Fruit fly (Drosophila melanogaster) whole organism, pupa: ENCODE results near the gene Rpt2.

ENCODE experiments used
- CG10348 ChIP-seq: fragments of 200-800 bp; sonication (Bioruptor generic); IDR thresholded peaks from 2 replicates; pipeline ENCODE4 v1.3.6; 2022; ENCODE audit warnings: missing biosample characterization, missing genetic modification characterization
- CG12605 ChIP-seq: fragments of 200-800 bp; sonication (Bioruptor generic); IDR thresholded peaks from 2 replicates; pipeline ENCODE4 v1.3.6; 2022; ENCODE audit warnings: missing biosample characterization, missing genetic modification characterization
- CG13204 ChIP-seq: fragments of 200-800 bp; sonication (Bioruptor generic); optimal IDR thresholded peaks from 2 replicates; lab custom pipeline; 2018; ENCODE audit warnings: missing biosample characterization, mild to moderate bottlenecking, missing genetic modification characterization, moderate library complexity
- CG14655 ChIP-seq: fragments of 200-800 bp; sonication (Bioruptor generic); optimal IDR thresholded peaks from 3 replicates; lab custom pipeline; 2017; ENCODE audit warnings: mild to moderate bottlenecking, missing biosample characterization, missing genetic modification reagents, missing genetic modification characterization
- CG15710 ChIP-seq: fragments of 200-800 bp; sonication (Bioruptor generic); optimal IDR thresholded peaks from 2 replicates; lab custom pipeline; 2018; ENCODE audit warnings: missing biosample characterization, mild to moderate bottlenecking, missing genetic modification characterization, moderate library complexity
- CG17806 ChIP-seq: fragments of 200-800 bp; sonication (Bioruptor generic); optimal IDR thresholded peaks from 2 replicates; lab custom pipeline; 2018; ENCODE audit warnings: missing biosample characterization, mild to moderate bottlenecking, missing genetic modification characterization, moderate library complexity
- CG32121 ChIP-seq: fragments of 200-800 bp; sonication (Bioruptor generic); IDR thresholded peaks from 2 replicates; pipeline ENCODE4 v1.3.6; 2022; ENCODE audit warnings: missing biosample characterization, missing genetic modification characterization
- CG34367 ChIP-seq: fragments of 200-800 bp; sonication (Bioruptor generic); optimal IDR thresholded peaks from 2 replicates; lab custom pipeline; 2018; ENCODE audit warnings: missing biosample characterization, mild to moderate bottlenecking, missing genetic modification characterization
- CG4496 ChIP-seq: fragments of 200-800 bp; sonication (Bioruptor generic); IDR thresholded peaks from 3 replicates; pipeline ENCODE4 v1.3.6; 2022; ENCODE audit warnings: missing biosample characterization, missing genetic modification characterization
- CG8159 ChIP-seq: fragments of 200-800 bp; sonication (Bioruptor generic); optimal IDR thresholded peaks from 3 replicates; lab custom pipeline; 2018; ENCODE audit warnings: missing biosample characterization, mild to moderate bottlenecking, missing genetic modification characterization, moderate library complexity
- CG8301 ChIP-seq: fragments of 200-800 bp; sonication (Bioruptor generic); optimal IDR thresholded peaks from 2 replicates; lab custom pipeline; 2018; ENCODE audit warnings: missing biosample characterization, mild to moderate bottlenecking, missing genetic modification characterization
- CG9948 ChIP-seq: fragments of 200-800 bp; sonication (Bioruptor generic); optimal IDR thresholded peaks from 2 replicates; lab custom pipeline; 2018; ENCODE audit warnings: missing biosample characterization, mild to moderate bottlenecking, missing genetic modification characterization, moderate library complexity
- D1 ChIP-seq: fragments of 200-800 bp; sonication (Bioruptor generic); optimal IDR thresholded peaks from 2 replicates; lab custom pipeline; 2018; ENCODE audit warnings: missing biosample characterization, mild to moderate bottlenecking, missing genetic modification characterization, moderate library complexity
- EcR ChIP-seq: fragments of 200-800 bp; sonication (Bioruptor generic); optimal IDR thresholded peaks from 3 replicates; lab custom pipeline; 2019; ENCODE audit warnings: missing biosample characterization, missing genetic modification characterization, mild to moderate bottlenecking, moderate library complexity, missing genetic modification reagents
- Ets98B ChIP-seq: fragments of 200-800 bp; sonication (Bioruptor generic); IDR thresholded peaks from 2 replicates; pipeline ENCODE4 v1.3.6; 2022; ENCODE audit warnings: missing biosample characterization, missing genetic modification characterization
- Pif1A ChIP-seq: fragments of 200-800 bp; sonication (Bioruptor generic); optimal IDR thresholded peaks from 3 replicates; lab custom pipeline; 2016; ENCODE audit warnings: missing biosample characterization, missing genetic modification characterization
- Pif1B ChIP-seq: fragments of 200-800 bp; sonication (Bioruptor generic); optimal IDR thresholded peaks from 3 replicates; lab custom pipeline; 2016; ENCODE audit warnings: missing biosample characterization, missing genetic modification characterization
- Snoo ChIP-seq: fragments of 200-800 bp; sonication (Bioruptor generic); optimal IDR thresholded peaks from 3 replicates; lab custom pipeline; 2017; ENCODE audit warnings: missing biosample characterization, mild to moderate bottlenecking, missing genetic modification characterization, inconsistent platforms
- fd96Ca ChIP-seq: fragments of 200-800 bp; sonication (Bioruptor generic); IDR thresholded peaks from 3 replicates; pipeline ENCODE4 v1.3.6; 2022; ENCODE audit warnings: missing biosample characterization, missing genetic modification characterization
- gl ChIP-seq: fragments of 200-800 bp; sonication (Bioruptor generic); optimal IDR thresholded peaks from 2 replicates; lab custom pipeline; 2018; ENCODE audit warnings: missing biosample characterization, mild to moderate bottlenecking, missing genetic modification characterization
- rn ChIP-seq: fragments of 200-800 bp; sonication (Bioruptor generic); IDR thresholded peaks from 2 replicates; pipeline ENCODE4 v1.3.6; 2022; ENCODE audit warnings: missing biosample characterization, missing genetic modification characterization

Gene Rpt2

DNA sequence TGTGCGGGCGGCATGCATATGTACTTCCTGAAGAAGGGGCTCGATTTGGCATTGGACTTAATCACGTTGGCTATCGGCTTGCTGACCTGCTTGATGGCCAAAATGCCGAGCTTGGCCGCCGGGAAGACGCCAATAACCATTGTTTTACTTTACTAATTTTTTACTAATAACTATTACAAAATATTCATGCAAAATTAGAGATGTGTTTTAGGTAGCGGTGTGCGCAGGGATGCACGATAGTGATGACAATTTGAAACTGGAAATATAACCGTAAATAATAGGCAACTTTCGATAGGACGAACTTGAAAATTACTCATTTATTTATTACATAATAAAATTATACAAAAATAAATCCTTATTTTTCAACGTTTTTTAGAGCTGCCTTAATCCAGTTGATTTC, 3.9 kb downstream of the Rpt2 start, which contains the start of gene CG13601:
Gene CG13601 (minus strand): TSS at position 206 of the 400 bp plus-strand sequence.
- TF ChIP-seq CG4496 (GFP tag; lab: Robert Waterston, UW) (0 out of 3 replicates have a peak, but pooled peaks have one; percentile 24), CG12605 (GFP tag; lab: Robert Waterston, UW) (no peak), CG14655 (GFP tag; lab: Kevin White, UChicago) (no peak), Pif1B (GFP tag; lab: Kevin White, UChicago) (no peak), D1 (tag; lab: Kevin White, UChicago) (no peak)

DNA sequence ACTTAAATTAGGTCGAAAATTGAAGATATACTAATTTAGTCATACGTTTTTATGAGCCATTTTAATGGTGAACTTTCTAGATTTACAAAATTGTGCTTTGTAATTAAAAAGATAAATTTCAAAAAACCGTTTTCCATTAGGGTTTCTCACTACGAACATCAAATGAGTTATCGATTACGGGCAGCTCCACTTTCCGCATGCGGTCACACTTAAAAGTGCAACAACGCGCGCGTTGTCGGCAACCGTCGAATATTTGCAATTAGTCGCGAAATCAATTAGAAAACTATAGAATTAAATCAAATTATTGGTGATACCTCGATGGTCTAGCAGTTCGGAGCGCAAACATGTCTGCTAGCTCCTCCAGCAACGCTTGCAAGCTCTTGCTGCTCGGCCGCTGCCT, 7.2 kb downstream of the Rpt2 start, which contains the start of gene Ndc1:
Gene Ndc1 (plus strand): TSS at position 200 of the 400 bp plus-strand sequence.
- TF ChIP-seq Snoo (no peak), CG13204 (GFP tag; lab: Kevin White, UChicago) (no peak), CG14655 (GFP tag; lab: Kevin White, UChicago) (no peak), D1 (tag; lab: Kevin White, UChicago) (no peak), EcR (GFP tag; lab: Kevin White, UChicago) (no peak), Pif1A (GFP tag; lab: Kevin White, UChicago) (no peak), CG34367 (tag; lab: Kevin White, UChicago) (no peak), CG12605 (GFP tag; lab: Robert Waterston, UW) (no peak), CG8301 (tag; lab: Kevin White, UChicago) (no peak), CG32121 (GFP tag; lab: Robert Waterston, UW) (no peak), CG9948 (tag; lab: Kevin White, UChicago) (no peak), CG4496 (GFP tag; lab: Robert Waterston, UW) (no peak), CG8159 (no peak), CG17806 (tag; lab: Kevin White, UChicago) (no peak), Ets98B (GFP tag; lab: Robert Waterston, UW) (no peak), rn (GFP tag; lab: Robert Waterston, UW) (no peak), fd96Ca (GFP tag; lab: Robert Waterston, UW) (no peak), gl (tag; lab: Kevin White, UChicago) (no peak), CG15710 (tag; lab: Kevin White, UChicago) (no peak)

dm6 chr3R:23922502-23923350, 8.6 kb downstream of the Rpt2 start, which contains the start of the genes sba and CG31141:
TSS of gene sba (minus strand) at chr3R:23922973.
TSS of gene CG31141 (plus strand) at chr3R:23923300.
- TF ChIP-seq gl (tag; lab: Kevin White, UChicago) = peak; percentile 36
- TF ChIP-seq Snoo = peak; percentile 4
- TF ChIP-seq CG8159 = peak; percentile 46
- no peak for TF ChIP-seq CG8301 (tag; lab: Kevin White, UChicago)
- TF ChIP-seq CG12605 (GFP tag; lab: Robert Waterston, UW) = peak; percentile 57; the same call in 1 of the 2 replicates
- TF ChIP-seq CG14655 (GFP tag; lab: Kevin White, UChicago) = no peak
- no peak for TF ChIP-seq CG17806 (tag; lab: Kevin White, UChicago)
- no peak for TF ChIP-seq CG15710 (tag; lab: Kevin White, UChicago)
- peak; percentile 24 for TF ChIP-seq EcR (GFP tag; lab: Kevin White, UChicago)
- no peak for TF ChIP-seq rn (GFP tag; lab: Robert Waterston, UW)
- TF ChIP-seq CG13204 (GFP tag; lab: Kevin White, UChicago) = no peak
- TF ChIP-seq CG32121 (GFP tag; lab: Robert Waterston, UW) = no peak
- no peak for TF ChIP-seq Pif1A (GFP tag; lab: Kevin White, UChicago)
- no peak for TF ChIP-seq Pif1B (GFP tag; lab: Kevin White, UChicago)
- TF ChIP-seq CG34367 (tag; lab: Kevin White, UChicago) = no peak
- TF ChIP-seq Ets98B (GFP tag; lab: Robert Waterston, UW) = peak; percentile 58
- peak; percentile 55; the same call in 2 of the 3 replicates for TF ChIP-seq CG4496 (GFP tag; lab: Robert Waterston, UW)

- TF ChIP-seq CG13204 (GFP tag; lab: Kevin White, UChicago) (peak; percentile 31), CG32121 (GFP tag; lab: Robert Waterston, UW) (peak; percentile 70), Ets98B (GFP tag; lab: Robert Waterston, UW) (peak; percentile 79), D1 (tag; lab: Kevin White, UChicago) (no peak), CG17806 (tag; lab: Kevin White, UChicago) (peak; percentile 70), CG10348 (no peak), CG8159 (peak; percentile 53), Pif1B (GFP tag; lab: Kevin White, UChicago) (peak; percentile 50), CG15710 (tag; lab: Kevin White, UChicago) (peak; percentile 44), gl (tag; lab: Kevin White, UChicago) (no peak), rn (GFP tag; lab: Robert Waterston, UW) (0 out of 2 replicates have a peak, but pooled peaks have one; percentile 36), fd96Ca (GFP tag; lab: Robert Waterston, UW) (peak; percentile 63; the same call in 1 of the 3 replicates), CG14655 (GFP tag; lab: Kevin White, UChicago) (no peak), CG4496 (GFP tag; lab: Robert Waterston, UW) (peak; percentile 68; the same call in 2 of the 3 replicates), EcR (GFP tag; lab: Kevin White, UChicago) (peak; percentile 38), Snoo (no peak), CG8301 (tag; lab: Kevin White, UChicago) (peak; percentile 60), CG9948 (tag; lab: Kevin White, UChicago) (peak; percentile 57), CG12605 (GFP tag; lab: Robert Waterston, UW) (no peak), CG34367 (tag; lab: Kevin White, UChicago) (no peak), Pif1A (GFP tag; lab: Kevin White, UChicago) (peak; percentile 62)
Observed at dm6 chr3R:23921701-23922501, 9.5 kb downstream of the Rpt2 start.
